Worm (Caenorhabditis elegans) whole organism, midembryonic: Measurements from ENCODE around the gene clec-180.

Experiments
- T22C8.4 ChIP-seq: fragments of 200-800 bp; sonication (Bioruptor generic); IDR thresholded peaks from 2 replicates; pipeline ENCODE4 v1.3.6; 2022; ENCODE audit warnings: missing genetic modification characterization, missing compliant biosample characterization
- cog-1 ChIP-seq: sonication (generic microtip); optimal IDR thresholded peaks from 2 replicates; lab custom pipeline; 2016; ENCODE audit warnings: missing genetic modification characterization, missing compliant biosample characterization
- flt-1 ChIP-seq: fragments of 200-800 bp; sonication (Bioruptor generic); IDR thresholded peaks from 2 replicates; pipeline ENCODE4 v1.3.6; 2022; ENCODE audit warnings: missing genetic modification characterization, missing compliant biosample characterization
- klf-2 ChIP-seq: fragments of 200-800 bp; sonication (Bioruptor generic); conservative IDR thresholded peaks from 2 replicates; pipeline ENCODE4 v1.3.6; 2022; ENCODE audit warnings: missing genetic modification reagents, missing genetic modification characterization, missing compliant biosample characterization
- med-1 ChIP-seq: sonication (generic microtip); optimal IDR thresholded peaks from 2 replicates; lab custom pipeline; 2017; ENCODE audit warnings: missing genetic modification characterization, mild to moderate bottlenecking, missing compliant biosample characterization, antibody characterized with exemption, missing genetic modification reagents; ENCODE audit not compliant: insufficient read depth
- ref-1 ChIP-seq: fragments of 200-800 bp; sonication (Bioruptor generic); conservative IDR thresholded peaks from 2 replicates; pipeline ENCODE4 v1.3.6; 2022; ENCODE audit warnings: missing genetic modification reagents, missing genetic modification characterization, missing compliant biosample characterization
- tab-1 ChIP-seq: fragments of 200-800 bp; sonication (Bioruptor generic); IDR thresholded peaks from 2 replicates; pipeline ENCODE4 v1.3.6; 2022; ENCODE audit warnings: missing genetic modification characterization, missing compliant biosample characterization
- ztf-23 ChIP-seq: fragments of 200-800 bp; sonication (Bioruptor generic); IDR thresholded peaks from 2 replicates; pipeline ENCODE4 v1.3.6; 2022; ENCODE audit warnings: missing genetic modification reagents, missing genetic modification characterization, missing compliant biosample characterization
- ztf-29 ChIP-seq: fragments of 200-800 bp; sonication (Bioruptor generic); IDR thresholded peaks from 2 replicates; pipeline ENCODE4 v1.3.6; 2022; ENCODE audit warnings: missing genetic modification reagents, missing genetic modification characterization, missing compliant biosample characterization

clec-180 gene

DNA sequence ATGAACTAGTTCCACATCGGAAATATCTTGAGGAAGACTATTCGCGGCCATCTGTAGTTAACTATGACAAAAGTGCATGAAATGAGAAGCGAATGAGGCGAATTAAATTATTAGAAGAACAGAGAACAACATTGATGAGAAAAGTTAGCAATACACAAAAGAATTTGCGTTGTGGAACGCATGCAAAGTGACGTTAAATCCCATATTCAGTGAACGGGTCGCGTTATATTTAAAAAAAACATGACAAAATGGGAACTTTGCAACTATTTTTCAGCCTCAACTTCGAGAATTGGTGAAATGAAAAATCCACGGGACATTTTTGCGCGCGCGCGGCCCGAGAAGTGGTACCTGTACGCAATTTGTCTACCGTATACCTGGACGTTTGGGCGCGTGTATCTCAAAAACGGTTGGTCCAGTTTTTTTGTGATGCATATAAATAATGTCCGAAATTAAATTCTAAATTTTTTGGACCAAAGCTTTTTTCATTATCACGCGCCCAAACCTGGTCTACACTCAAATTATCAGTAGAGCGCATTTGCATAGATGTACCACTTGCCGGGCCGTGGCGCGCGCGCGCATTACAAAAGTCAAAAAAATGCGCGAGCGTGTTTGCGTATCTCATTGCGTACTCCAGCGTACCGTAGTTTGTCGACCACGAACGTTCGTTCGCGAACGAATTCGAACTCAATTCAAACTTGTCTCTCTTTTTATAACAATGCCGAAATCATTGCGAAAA lies 20.7 kb upstream of the clec-180 start, which contains the start of the genes cdd-2 and oef-1:
cdd-2 (minus strand) TSS at position 51 of the 736 bp plus-strand sequence.
oef-1 (plus strand) TSS at position 575 of the 736 bp plus-strand sequence.
- no peak for TF ChIP-seq ref-1 (GFP tag; lab: Robert Waterston, UW)

DNA sequence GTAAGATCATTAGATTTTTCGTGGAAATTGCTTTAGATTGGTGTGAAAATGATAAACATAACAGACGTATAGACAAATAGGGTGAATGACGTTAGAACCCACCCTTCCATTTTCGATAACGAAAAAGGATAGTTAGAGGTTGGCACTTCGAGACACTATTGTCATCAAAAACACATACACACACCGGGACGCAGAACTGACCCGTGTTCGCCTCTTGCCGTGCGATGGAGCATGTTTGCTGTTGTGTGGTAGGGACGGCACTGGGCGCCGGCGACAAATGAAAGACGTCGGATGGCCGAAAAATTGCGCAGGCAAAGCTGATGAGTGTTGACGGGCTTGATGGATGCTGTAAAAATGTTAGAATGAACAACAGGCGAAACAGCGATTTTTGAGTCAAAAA lies 18.8 kb upstream of the clec-180 start:
- TF ChIP-seq tab-1 (GFP tag; lab: Robert Waterston, UW), result no peak
- no peak for TF ChIP-seq ztf-23 (GFP tag; lab: Robert Waterston, UW)
- TF ChIP-seq flt-1 (GFP tag; lab: Robert Waterston, UW), result no peak
- no peak for TF ChIP-seq T22C8.4 (GFP tag; lab: Robert Waterston, UW)
- no peak for TF ChIP-seq ztf-29 (GFP tag; lab: Robert Waterston, UW)
- TF ChIP-seq cog-1 (tag; lab: Kevin White, UChicago), result no peak

DNA sequence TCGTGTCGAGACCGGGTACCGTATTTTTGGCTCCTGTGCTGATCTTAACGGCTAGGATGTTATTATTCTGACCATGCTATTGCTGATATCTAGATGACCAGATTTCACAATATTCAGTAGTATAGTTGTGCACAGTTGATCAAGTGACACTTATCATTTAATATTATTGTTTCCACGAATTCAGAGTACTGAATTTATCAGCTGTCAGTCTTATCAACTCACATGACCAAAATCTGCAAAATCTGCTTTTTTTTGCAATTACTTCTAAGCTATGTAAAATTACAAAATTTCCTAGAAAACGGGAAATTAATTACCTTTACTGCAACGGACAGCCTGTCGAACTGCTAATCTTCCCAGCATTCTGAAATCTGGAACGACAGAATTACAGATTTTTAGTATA lies 18.2 kb upstream of the clec-180 start, which contains the start of gene pam-1:
pam-1 (minus strand) TSS at position 368 of the 400 bp plus-strand sequence.
- TF ChIP-seq ztf-23 (GFP tag; lab: Robert Waterston, UW) (no peak), T22C8.4 (GFP tag; lab: Robert Waterston, UW) (no peak), ref-1 (GFP tag; lab: Robert Waterston, UW) (no peak), klf-2 (no peak), med-1 (GFP tag; lab: Kevin White, UChicago) (no peak), tab-1 (GFP tag; lab: Robert Waterston, UW) (no peak), flt-1 (GFP tag; lab: Robert Waterston, UW) (no peak), ztf-29 (GFP tag; lab: Robert Waterston, UW) (no peak), cog-1 (tag; lab: Kevin White, UChicago) (no peak)

DNA sequence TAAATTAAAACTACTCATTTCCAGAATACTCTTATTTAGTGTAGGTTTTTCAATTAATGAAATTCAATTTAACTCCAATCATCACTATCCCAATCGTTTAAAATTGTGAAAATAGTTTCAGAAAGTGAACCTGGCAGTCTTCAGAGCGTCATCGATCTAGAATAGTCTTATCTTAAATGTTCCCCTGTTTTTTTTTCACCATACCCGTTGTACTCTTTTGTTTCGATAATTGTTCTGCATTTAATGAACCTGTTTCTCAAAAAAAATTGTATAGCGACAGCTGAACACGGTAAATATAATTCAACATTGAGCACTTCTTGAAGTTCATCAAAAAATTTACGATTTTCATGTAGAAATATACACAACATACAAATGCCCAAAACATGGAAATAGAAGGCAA lies 17.4 kb upstream of the clec-180 start:
- TF ChIP-seq flt-1 (GFP tag; lab: Robert Waterston, UW) (no peak), T22C8.4 (GFP tag; lab: Robert Waterston, UW) (no peak), ref-1 (GFP tag; lab: Robert Waterston, UW) (no peak), med-1 (GFP tag; lab: Kevin White, UChicago) (no peak), cog-1 (tag; lab: Kevin White, UChicago) (no peak), ztf-29 (GFP tag; lab: Robert Waterston, UW) (no peak), tab-1 (GFP tag; lab: Robert Waterston, UW) (no peak), klf-2 (no peak), ztf-23 (GFP tag; lab: Robert Waterston, UW) (no peak)

DNA sequence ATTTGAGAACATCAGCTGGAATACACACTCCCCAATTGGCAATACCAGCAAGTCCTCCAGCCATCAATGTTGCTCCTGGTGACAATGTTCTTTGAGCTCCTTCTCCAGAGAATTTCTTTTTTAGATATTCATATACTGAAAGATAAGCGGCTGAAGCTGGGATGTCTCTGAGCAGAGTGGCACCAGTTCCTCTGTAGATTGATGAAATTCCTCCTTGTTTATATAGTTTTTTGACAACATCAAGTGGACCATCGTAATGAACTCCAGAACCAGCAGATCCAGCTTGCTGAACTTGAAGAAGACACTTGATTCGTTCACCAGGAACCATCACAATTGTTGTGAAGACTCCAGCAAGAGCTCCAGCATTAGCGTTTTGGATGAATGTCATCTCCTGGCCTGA lies 16.6 kb upstream of the clec-180 start:
- TF ChIP-seq klf-2 (no peak), cog-1 (tag; lab: Kevin White, UChicago) (no peak), ztf-29 (GFP tag; lab: Robert Waterston, UW) (no peak), T22C8.4 (GFP tag; lab: Robert Waterston, UW) (no peak), med-1 (GFP tag; lab: Kevin White, UChicago) (no peak), ztf-23 (GFP tag; lab: Robert Waterston, UW) (no peak), ref-1 (GFP tag; lab: Robert Waterston, UW) (no peak), tab-1 (GFP tag; lab: Robert Waterston, UW) (no peak), flt-1 (GFP tag; lab: Robert Waterston, UW) (no peak)

DNA sequence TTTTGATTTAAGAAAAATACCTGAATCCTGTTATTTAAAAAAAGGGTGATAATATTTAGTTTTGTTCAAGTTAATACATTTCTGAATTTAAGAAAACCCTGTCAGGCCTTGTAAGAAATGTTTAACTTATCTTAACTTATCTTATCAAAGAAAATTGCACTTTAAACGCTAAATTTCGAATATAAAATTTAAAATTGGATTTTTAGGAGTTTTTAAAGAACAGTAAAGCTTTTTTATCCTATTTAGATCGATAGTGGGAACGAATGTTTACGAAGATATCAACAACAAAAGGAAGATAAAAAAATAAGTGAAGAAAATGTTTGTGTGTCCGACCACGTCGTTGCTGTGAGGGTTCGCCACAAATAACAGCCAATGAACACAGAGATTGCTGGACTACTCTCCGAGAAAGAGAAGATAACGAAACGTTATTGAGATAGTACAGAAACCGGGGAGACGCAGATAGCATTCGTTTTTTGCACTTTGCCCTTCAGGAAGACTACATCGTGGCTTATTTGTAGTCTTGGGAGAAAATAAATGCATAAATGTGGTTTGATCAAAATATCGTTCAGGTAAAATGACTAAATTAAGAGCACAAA lies 15.6 kb upstream of the clec-180 start, which contains the start of gene dif-1:
dif-1 (minus strand) TSS at position 51 of the 596 bp plus-strand sequence.
- TF ChIP-seq ztf-29 (GFP tag; lab: Robert Waterston, UW), result no peak
- TF ChIP-seq ztf-23 (GFP tag; lab: Robert Waterston, UW), result no peak
- TF ChIP-seq klf-2, result no peak
- no peak for TF ChIP-seq T22C8.4 (GFP tag; lab: Robert Waterston, UW)
- TF ChIP-seq flt-1 (GFP tag; lab: Robert Waterston, UW), result no peak
- TF ChIP-seq med-1 (GFP tag; lab: Kevin White, UChicago), result no peak
- TF ChIP-seq cog-1 (tag; lab: Kevin White, UChicago), result no peak
- no peak for TF ChIP-seq ref-1 (GFP tag; lab: Robert Waterston, UW)
- TF ChIP-seq tab-1 (GFP tag; lab: Robert Waterston, UW), result no peak

DNA sequence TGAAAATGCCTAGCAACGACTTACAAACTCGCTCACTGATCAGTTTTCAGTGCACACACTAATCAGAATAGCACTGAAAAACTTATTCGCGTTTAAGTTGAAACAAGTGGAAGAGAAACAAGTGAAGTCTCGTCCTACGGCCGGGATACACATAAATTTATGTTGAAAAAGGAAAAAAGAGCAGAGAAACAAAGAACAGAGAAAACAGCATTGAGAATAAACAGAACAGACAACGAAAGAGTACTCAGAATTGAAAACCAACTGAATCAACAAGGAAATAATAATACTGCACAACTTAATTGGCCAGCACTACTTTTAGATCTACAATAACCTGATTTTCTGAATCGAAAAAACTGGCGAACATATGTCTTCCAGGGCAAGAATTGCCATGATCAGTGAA lies 14.3 kb upstream of the clec-180 start, which contains the start of gene F49E8.6:
F49E8.6 (minus strand) TSS at position 317 of the 400 bp plus-strand sequence.
- no peak for TF ChIP-seq flt-1 (GFP tag; lab: Robert Waterston, UW)
- TF ChIP-seq klf-2, result no peak
- TF ChIP-seq T22C8.4 (GFP tag; lab: Robert Waterston, UW), result no peak
- no peak for TF ChIP-seq cog-1 (tag; lab: Kevin White, UChicago)
- no peak for TF ChIP-seq ztf-29 (GFP tag; lab: Robert Waterston, UW)
- TF ChIP-seq med-1 (GFP tag; lab: Kevin White, UChicago), result no peak
- no peak for TF ChIP-seq tab-1 (GFP tag; lab: Robert Waterston, UW)
- no peak for TF ChIP-seq ztf-23 (GFP tag; lab: Robert Waterston, UW)
- no peak for TF ChIP-seq ref-1 (GFP tag; lab: Robert Waterston, UW)

DNA sequence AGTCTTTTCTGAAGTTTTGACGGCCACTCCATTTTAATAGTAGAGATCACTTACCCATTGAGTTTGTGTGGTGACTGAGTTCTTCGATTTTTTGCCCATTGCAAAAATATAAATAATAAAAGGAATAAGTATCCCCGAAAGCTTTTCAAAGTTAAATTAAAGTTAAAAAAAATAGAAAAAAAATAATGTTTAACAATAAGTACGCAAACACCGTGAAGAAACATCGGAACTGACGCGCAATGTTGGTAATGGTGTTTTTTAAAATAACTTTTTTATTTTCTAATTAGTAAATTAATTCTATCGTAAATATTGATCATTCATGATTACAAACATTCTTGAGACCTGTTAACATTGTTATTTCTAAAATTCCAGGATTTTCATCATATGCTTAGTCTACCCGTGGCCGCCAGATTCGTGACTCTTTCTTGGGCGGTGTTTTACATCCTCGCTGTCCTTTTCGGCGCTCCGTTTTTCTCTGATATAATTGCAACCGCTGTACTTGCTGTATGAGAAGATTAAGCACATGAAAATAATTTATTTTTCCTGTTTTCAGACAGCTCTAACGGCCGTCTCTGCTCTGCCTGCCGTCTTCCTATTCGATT lies 12.3 kb upstream of the clec-180 start, which contains the start of the genes F49E8.7, F49E8.8 and nprl-2:
F49E8.7 (minus strand) TSS at position 101 of the 602 bp plus-strand sequence.
F49E8.8 (plus strand) TSS at position 373 of the 602 bp plus-strand sequence.
nprl-2 (plus strand) TSS at position 552 of the 602 bp plus-strand sequence.
- TF ChIP-seq ztf-29 (GFP tag; lab: Robert Waterston, UW), result no peak
- no peak for TF ChIP-seq ref-1 (GFP tag; lab: Robert Waterston, UW)
- TF ChIP-seq cog-1 (tag; lab: Kevin White, UChicago), result no peak
- TF ChIP-seq T22C8.4 (GFP tag; lab: Robert Waterston, UW), result no peak
- no peak for TF ChIP-seq flt-1 (GFP tag; lab: Robert Waterston, UW)
- TF ChIP-seq med-1 (GFP tag; lab: Kevin White, UChicago), result no peak
- no peak for TF ChIP-seq klf-2
- no peak for TF ChIP-seq tab-1 (GFP tag; lab: Robert Waterston, UW)
- no peak for TF ChIP-seq ztf-23 (GFP tag; lab: Robert Waterston, UW)
